Fruit fly (Drosophila melanogaster) S2 (cell line): ENCODE results near the gene yellow-f2.

Source experiments
- CG8478 ChIP-seq: fragments of >200 bp; optimal IDR thresholded peaks from 2 replicates; lab custom pipeline; 2018
- CTCF ChIP-seq, 2 experiments: fragments of >200 bp; optimal IDR thresholded peaks; 2 replicates each; lab custom pipeline; 2018

Gene yellow-f2

dm6 chr3R:12963491-12963890, 31.5 kb downstream of the yellow-f2 start, which contains the start of gene Cyp304a1:
Gene Cyp304a1 (plus strand): TSS chr3R:12963791.
- TF ChIP-seq CTCF (optimal IDR thresholded peaks at IDR 0.05; lab: Kevin White, UChicago): no peak
- no peak for TF ChIP-seq CG8478 (lab: Kevin White, UChicago)

DNA sequence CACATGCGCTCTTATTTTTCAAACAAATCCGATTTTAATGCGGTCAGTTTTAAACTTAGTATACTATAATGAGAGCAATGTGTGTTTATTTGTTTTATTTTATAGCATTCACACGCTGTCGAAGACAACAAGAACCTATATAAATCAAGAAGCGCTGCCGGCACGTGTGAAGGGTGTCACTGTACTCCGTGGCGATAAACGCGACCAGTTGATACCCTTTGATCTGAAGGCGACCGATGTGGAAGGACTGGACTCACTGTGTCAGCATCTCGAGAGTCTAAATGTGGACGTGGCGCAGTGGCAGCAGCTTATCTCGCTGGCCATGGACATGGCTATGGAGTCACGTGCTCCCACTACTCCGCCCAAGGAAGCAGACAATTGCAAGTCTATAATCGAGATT, 32.3 kb downstream of the yellow-f2 start:
- no peak for TF ChIP-seq CG8478 (lab: Kevin White, UChicago)
- TF ChIP-seq CTCF (optimal IDR thresholded peaks at IDR 0.05; lab: Kevin White, UChicago): no peak

dm6 chr3R:12960929-12961855, 33.8 kb downstream of the yellow-f2 start, which contains the start of gene Spc25:
Gene Spc25 (plus strand): TSS chr3R:12961745.
- TF ChIP-seq CTCF (optimal IDR thresholded peaks at IDR 0.05; lab: Kevin White, UChicago) (peak; percentile 0 to 17), CG8478 (lab: Kevin White, UChicago) (no peak)

DNA sequence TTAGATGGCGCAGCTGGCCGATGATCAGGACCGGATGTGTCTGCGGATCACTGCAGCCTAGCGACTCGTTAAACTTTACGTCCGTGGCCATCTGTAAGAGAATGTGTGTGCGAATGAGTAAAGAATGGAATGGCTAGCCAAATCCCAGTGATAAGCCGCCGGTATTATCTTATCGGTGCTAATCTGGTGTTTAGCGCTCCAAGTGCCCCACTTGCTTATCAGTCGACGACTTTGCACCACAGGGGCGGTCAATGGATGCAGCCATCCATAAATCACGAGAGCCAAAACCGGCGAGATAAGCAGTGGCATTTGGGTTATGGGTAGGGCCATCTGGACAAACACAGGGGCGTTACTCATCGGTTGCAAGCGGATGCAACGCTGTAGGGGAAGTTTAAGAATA, 34.7 kb downstream of the yellow-f2 start:
- TF ChIP-seq CTCF (optimal IDR thresholded peaks at IDR 0.05; lab: Kevin White, UChicago) (no peak), CG8478 (lab: Kevin White, UChicago) (no peak)

DNA sequence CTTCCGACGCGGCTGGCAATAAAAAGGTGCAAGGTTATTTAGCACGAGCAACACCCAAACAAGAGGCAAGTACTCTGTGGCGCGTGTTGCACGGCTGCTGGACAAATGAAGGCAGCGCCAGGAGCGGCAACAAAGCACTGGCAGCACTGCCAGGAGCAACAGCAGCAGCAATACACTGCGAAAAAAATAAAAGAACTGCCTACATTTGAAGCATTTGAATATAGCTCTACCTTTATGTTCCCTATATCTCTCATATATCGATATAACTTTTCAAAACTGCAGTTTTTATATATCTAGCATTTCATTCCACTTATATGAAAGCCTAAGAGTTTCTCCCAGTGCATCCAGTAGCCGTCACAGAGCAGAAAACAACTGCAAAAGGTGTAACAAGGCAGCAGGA, 37.6 kb downstream of the yellow-f2 start:
- TF ChIP-seq CG8478 (lab: Kevin White, UChicago) (no peak), CTCF (optimal IDR thresholded peaks at IDR 0.05; lab: Kevin White, UChicago) (no peak)
